Worm (Caenorhabditis elegans): ENCODE data around the gene srj-23.

Gene srj-23

ce11 chrV:1423338-1423737 lies 28.1 kb upstream of the srj-23 start:
- TF ChIP-seq ztf-4 (tag; optimal IDR thresholded peaks at IDR 0.05) (no peak), nhr-11 (tag; optimal IDR thresholded peaks at IDR 0.05) (no peak), C34F6.9 (tag; optimal IDR thresholded peaks at IDR 0.05) (no peak), crh-2 (tag; optimal IDR thresholded peaks at IDR 0.05) (no peak), nhr-21 (tag; optimal IDR thresholded peaks at IDR 0.05) (no peak), sem-4 (tag; optimal IDR thresholded peaks at IDR 0.05) (no peak), sma-9 (GFP tag; optimal IDR thresholded peaks at IDR 0.05) (no peak), sma-9 (tag; optimal IDR thresholded peaks at IDR 0.05) (no peak), snpc-4 (tag; optimal IDR thresholded peaks at IDR 0.05) (no peak), egl-27 (tag; optimal IDR thresholded peaks at IDR 0.05) (no peak), sma-3 (GFP tag; optimal IDR thresholded peaks at IDR 0.05) (no peak)

- TF ChIP-seq lsy-2 (tag; optimal IDR thresholded peaks at IDR 0.05) (no peak), ZK546.5 (tag; optimal IDR thresholded peaks at IDR 0.05) (no peak), lin-11 (tag; optimal IDR thresholded peaks at IDR 0.05) (no peak), blmp-1 (tag; optimal IDR thresholded peaks at IDR 0.05; ENCODE audit: insufficient read depth) (no peak), nhr-6 (tag; optimal IDR thresholded peaks at IDR 0.05) (no peak), ztf-1 (GFP tag; conservative IDR thresholded peaks at IDR 0.05) (no peak), sma-3 (GFP tag; optimal IDR thresholded peaks at IDR 0.05) (no peak), Y55F3AM.14 (GFP tag; optimal IDR thresholded peaks at IDR 0.05) (no peak), fos-1 (tag; optimal IDR thresholded peaks at IDR 0.05) (no peak)
Observed at ce11 chrV:1425595-1425994, 25.8 kb upstream of the srj-23 start, which contains the start of gene R12A1.3. Gene R12A1.3 (minus strand): TSS chrV:1425794.

- no peak for TF ChIP-seq snpc-4 (tag; optimal IDR thresholded peaks at IDR 0.05)
- no peak for TF ChIP-seq nhr-21 (tag; optimal IDR thresholded peaks at IDR 0.05)
- TF ChIP-seq crh-2 (tag; optimal IDR thresholded peaks at IDR 0.05): no peak
- no peak for TF ChIP-seq skn-1 (tag; optimal IDR thresholded peaks at IDR 0.05)
- no peak for TF ChIP-seq lin-11 (tag; optimal IDR thresholded peaks at IDR 0.05)
- TF ChIP-seq dmd-4 (tag; optimal IDR thresholded peaks at IDR 0.05): no peak
- no peak for TF ChIP-seq peb-1 (tag; optimal IDR thresholded peaks at IDR 0.05)
- TF ChIP-seq R02D3.7 (tag; optimal IDR thresholded peaks at IDR 0.05): no peak
- no peak for TF ChIP-seq lin-13 (GFP tag; optimal IDR thresholded peaks at IDR 0.05)
- no peak for TF ChIP-seq ama-1 (optimal IDR thresholded peaks at IDR 0.05)
- no peak for TF ChIP-seq zag-1 (tag; optimal IDR thresholded peaks at IDR 0.05)
- TF ChIP-seq aly-2 (tag; optimal IDR thresholded peaks at IDR 0.05): no peak
- TF ChIP-seq nhr-237 (tag; optimal IDR thresholded peaks at IDR 0.05): no peak
Observed at ce11 chrV:1431702-1432187, 19.7 kb upstream of the srj-23 start, which contains the start of gene ges-1. Gene ges-1 (minus strand): TSS chrV:1432137.

- TF ChIP-seq fos-1 (tag; optimal IDR thresholded peaks at IDR 0.05) (peak; percentile 18), unc-62 (GFP tag; optimal IDR thresholded peaks at IDR 0.05) (no peak), C34F6.9 (tag; optimal IDR thresholded peaks at IDR 0.05) (no peak), gmeb-1 (tag; optimal IDR thresholded peaks at IDR 0.05) (peak; percentile 98), F13H6.1 (tag; optimal IDR thresholded peaks at IDR 0.05) (no peak)
Observed at ce11 chrV:1432500-1433418, 18.7 kb upstream of the srj-23 start.

ce11 chrV:1433419-1433765 lies 18.0 kb upstream of the srj-23 start:
- no peak for TF ChIP-seq nhr-6 (tag; optimal IDR thresholded peaks at IDR 0.05)
- no peak for TF ChIP-seq peb-1 (tag; optimal IDR thresholded peaks at IDR 0.05)
- no peak for TF ChIP-seq unc-39 (tag; optimal IDR thresholded peaks at IDR 0.05)
- TF ChIP-seq mab-5 (tag; optimal IDR thresholded peaks at IDR 0.05): no peak
- no peak for TF ChIP-seq sma-9 (GFP tag; optimal IDR thresholded peaks at IDR 0.05)
- TF ChIP-seq sma-9 (tag; optimal IDR thresholded peaks at IDR 0.05): no peak
- TF ChIP-seq nhr-25 (tag; optimal IDR thresholded peaks at IDR 0.05): no peak
- TF ChIP-seq C34F6.9 (tag; optimal IDR thresholded peaks at IDR 0.05): no peak
